Fruit fly (Drosophila melanogaster) whole organism: ENCODE data around the gene Acp24A4.

Experiments
- EcR ChIP-seq, 2 experiments: fragments of >200 bp; optimal IDR thresholded peaks; 2 replicates each; lab custom pipeline; 2017; ENCODE audit warnings: missing biosample characterization in 2 of 2, missing genetic modification characterization in 2 of 2, missing genetic modification reagents in 2 of 2
- pan ChIP-seq: fragments of >200 bp; optimal IDR thresholded peaks from 2 replicates; lab custom pipeline; 2017
- psq ChIP-seq: fragments of >200 bp; optimal IDR thresholded peaks from 2 replicates; lab custom pipeline; 2017
- usp ChIP-seq: fragments of >200 bp; optimal IDR thresholded peaks from 2 replicates; lab custom pipeline; 2017; ENCODE audit warnings: missing biosample characterization, missing genetic modification characterization, mixed read lengths

- TF ChIP-seq psq (lab: Kevin White, UChicago), result no peak
- no peak for TF ChIP-seq EcR (GFP tag; optimal IDR thresholded peaks at IDR 0.05; lab: Kevin White, UChicago)
- no peak for TF ChIP-seq usp
- no peak for TF ChIP-seq pan
Measured at dm6 chr2L:3737682-3738081, 44.0 kb upstream of the Acp24A4 start.
